Fruit fly (Drosophila melanogaster) whole organism, embryonic: ENCODE results near the gene Pax.
A peak's percentile ranks its signal among the peaks of the same experiment; 100 is the strongest.

Experiments used
- Blimp-1 ChIP-seq: fragments of 200-800 bp; sonication (Bioruptor generic); optimal IDR thresholded peaks from 3 replicates; lab custom pipeline; 2018; ENCODE audit warnings: missing biosample characterization, missing genetic modification characterization, mild to moderate bottlenecking, moderate library complexity, missing genetic modification reagents
- CG10321 ChIP-seq: fragments of 200-800 bp; sonication (Bioruptor generic); IDR thresholded peaks from 2 replicates; pipeline ENCODE4 v1.3.6; 2022; ENCODE audit warnings: missing biosample characterization, missing genetic modification characterization
- CG10366 ChIP-seq: fragments of 200-800 bp; sonication (Bioruptor generic); IDR thresholded peaks from 2 replicates; pipeline ENCODE4 v1.3.6; 2022; ENCODE audit warnings: missing biosample characterization, missing genetic modification characterization
- CG13894 ChIP-seq: fragments of 200-800 bp; sonication (Bioruptor generic); optimal IDR thresholded peaks from 3 replicates; lab custom pipeline; 2018; ENCODE audit warnings: missing biosample characterization, mild to moderate bottlenecking, missing genetic modification characterization, moderate library complexity
- CG1603 ChIP-seq: fragments of 200-800 bp; sonication (Bioruptor generic); optimal IDR thresholded peaks from 2 replicates; lab custom pipeline; 2019; ENCODE audit warnings: missing biosample characterization, mild to moderate bottlenecking, missing genetic modification characterization, moderate library complexity
- CG16863 ChIP-seq: fragments of 200-800 bp; sonication (Bioruptor generic); optimal IDR thresholded peaks from 3 replicates; lab custom pipeline; 2016; ENCODE audit warnings: missing biosample characterization, missing genetic modification characterization
- CG17186 ChIP-seq: fragments of 200-800 bp; sonication (Bioruptor generic); optimal IDR thresholded peaks from 3 replicates; lab custom pipeline; 2017; ENCODE audit warnings: missing biosample characterization, missing genetic modification reagents, missing genetic modification characterization
- CG18619 ChIP-seq: fragments of 200-800 bp; sonication (Bioruptor generic); optimal IDR thresholded peaks from 3 replicates; lab custom pipeline; 2017; ENCODE audit warnings: missing biosample characterization, mild to moderate bottlenecking, missing genetic modification characterization
- CG42726 ChIP-seq: fragments of 200-800 bp; sonication (Bioruptor generic); IDR thresholded peaks from 2 replicates; pipeline ENCODE4 v1.3.6; 2022; ENCODE audit warnings: missing biosample characterization, missing genetic modification characterization; ENCODE audit not compliant: partially characterized antibody
- CG6683 ChIP-seq: fragments of 200-800 bp; sonication (Bioruptor generic); optimal IDR thresholded peaks from 2 replicates; lab custom pipeline; 2017; ENCODE audit warnings: missing biosample characterization, mild to moderate bottlenecking, missing genetic modification characterization, missing genetic modification reagents
- CG7271 ChIP-seq: fragments of 200-800 bp; sonication (Bioruptor generic); optimal IDR thresholded peaks from 2 replicates; lab custom pipeline; 2018; ENCODE audit warnings: missing biosample characterization, mild to moderate bottlenecking, missing genetic modification characterization, moderate library complexity
- CG7987 ChIP-seq: fragments of 200-800 bp; sonication (Bioruptor generic); optimal IDR thresholded peaks from 2 replicates; lab custom pipeline; 2018; ENCODE audit warnings: missing biosample characterization, mild to moderate bottlenecking, missing genetic modification characterization, moderate library complexity
- CG8388 ChIP-seq: fragments of 200-800 bp; sonication (Bioruptor generic); optimal IDR thresholded peaks from 2 replicates; lab custom pipeline; 2019; ENCODE audit warnings: missing biosample characterization, mild to moderate bottlenecking, missing genetic modification characterization, moderate library complexity
- CG8478 ChIP-seq: fragments of >200 bp; optimal IDR thresholded peaks from 2 replicates; lab custom pipeline; 2018
- CG8765 ChIP-seq: fragments of 200-800 bp; sonication (Bioruptor generic); IDR thresholded peaks from 2 replicates; pipeline ENCODE4 v1.3.6; 2022; ENCODE audit warnings: missing biosample characterization, missing genetic modification characterization
- CG9437 ChIP-seq: fragments of 200-800 bp; sonication (Bioruptor generic); optimal IDR thresholded peaks from 2 replicates; lab custom pipeline; 2018; ENCODE audit warnings: missing biosample characterization, mild to moderate bottlenecking, missing genetic modification characterization
- CTCF ChIP-seq: fragments of 200-800 bp; sonication (Bioruptor generic); optimal IDR thresholded peaks from 2 replicates; lab custom pipeline; 2017; ENCODE audit warnings: missing biosample characterization, mild to moderate bottlenecking, missing genetic modification characterization, moderate library complexity
- Dbx ChIP-seq: fragments of 200-800 bp; sonication (Bioruptor generic); IDR thresholded peaks from 3 replicates; pipeline ENCODE4 v1.3.6; 2022; ENCODE audit warnings: missing biosample characterization, missing genetic modification characterization
- Deaf1 ChIP-seq: fragments of 200-800 bp; optimal IDR thresholded peaks from 3 replicates; lab custom pipeline; 2019; ENCODE audit warnings: missing biosample characterization, mild to moderate bottlenecking, missing genetic modification characterization, moderate library complexity
- Dip3 ChIP-seq: fragments of 200-800 bp; sonication (Bioruptor generic); optimal IDR thresholded peaks from 3 replicates; lab custom pipeline; 2016; ENCODE audit warnings: missing biosample characterization, missing genetic modification characterization
- Eip74EF ChIP-seq, 2 experiments: fragments of 200-800 bp in 1 of 2; fragments of >200 bp in 1 of 2; sonication (Bioruptor generic) in 1 of 2; optimal IDR thresholded peaks; 2 replicates each; lab custom pipeline; 2017 to 2019; ENCODE audit warnings: missing biosample characterization in 2 of 2, missing genetic modification characterization in 2 of 2, mild to moderate bottlenecking in 1 of 2, moderate library complexity in 1 of 2
- HLH4C ChIP-seq: fragments of 200-800 bp; sonication (Bioruptor generic); IDR thresholded peaks from 3 replicates; pipeline ENCODE4 v1.3.6; 2022; ENCODE audit warnings: missing biosample characterization, missing genetic modification characterization; ENCODE audit not compliant: partially characterized antibody
- Hand ChIP-seq: fragments of 200-800 bp; sonication (Bioruptor generic); optimal IDR thresholded peaks from 2 replicates; lab custom pipeline; 2017; ENCODE audit warnings: mild to moderate bottlenecking, missing biosample characterization, missing genetic modification reagents, missing genetic modification characterization
- Hey ChIP-seq: fragments of 200-800 bp; sonication (Bioruptor generic); optimal IDR thresholded peaks from 3 replicates; lab custom pipeline; 2018; ENCODE audit warnings: missing biosample characterization, mild to moderate bottlenecking, missing genetic modification characterization
- Hr51 ChIP-seq, 2 experiments: fragments of 200-800 bp; sonication (Bioruptor generic); optimal IDR thresholded peaks; 2 replicates in 1 of 2; 3 replicates in 1 of 2; lab custom pipeline; 2016 to 2018; ENCODE audit warnings: missing biosample characterization in 2 of 2, missing genetic modification characterization in 2 of 2, mild to moderate bottlenecking in 1 of 2, moderate library complexity in 1 of 2
- Sry-β ChIP-seq: fragments of 200-800 bp; sonication (Bioruptor generic); optimal IDR thresholded peaks from 2 replicates; lab custom pipeline; 2018; ENCODE audit warnings: missing biosample characterization, mild to moderate bottlenecking, missing genetic modification characterization, moderate library complexity
- Sry-δ ChIP-seq: fragments of 200-800 bp; sonication (Bioruptor generic); optimal IDR thresholded peaks from 2 replicates; lab custom pipeline; 2016; ENCODE audit warnings: missing biosample characterization, missing genetic modification characterization
- amos ChIP-seq: fragments of 200-800 bp; sonication (Bioruptor generic); IDR thresholded peaks from 2 replicates; pipeline ENCODE4 v1.3.6; 2022; ENCODE audit warnings: missing biosample characterization, missing genetic modification characterization; ENCODE audit not compliant: partially characterized antibody
- bsh ChIP-seq, 2 experiments: fragments of 200-800 bp; sonication (Bioruptor generic); optimal IDR thresholded peaks; 2 replicates each; lab custom pipeline; 2017 to 2018; ENCODE audit warnings: mild to moderate bottlenecking in 2 of 2, missing biosample characterization in 2 of 2, missing genetic modification characterization in 2 of 2, moderate library complexity in 1 of 2
- chn ChIP-seq: fragments of 200-800 bp; sonication (Bioruptor generic); optimal IDR thresholded peaks from 2 replicates; lab custom pipeline; 2016; ENCODE audit warnings: missing biosample characterization, missing genetic modification characterization
- fd102C ChIP-seq: fragments of 200-800 bp; sonication (Bioruptor generic); optimal IDR thresholded peaks from 2 replicates; lab custom pipeline; 2018; ENCODE audit warnings: missing biosample characterization, mild to moderate bottlenecking, missing genetic modification characterization, moderate library complexity
- gcm ChIP-seq: fragments of 200-800 bp; sonication (Bioruptor generic); optimal IDR thresholded peaks from 2 replicates; lab custom pipeline; 2019; ENCODE audit warnings: missing biosample characterization, mild to moderate bottlenecking, missing genetic modification characterization, moderate library complexity
- gfzf ChIP-seq: fragments of 200-800 bp; sonication (Bioruptor generic); optimal IDR thresholded peaks from 2 replicates; lab custom pipeline; 2016; ENCODE audit warnings: missing biosample characterization, mild to moderate bottlenecking, missing genetic modification characterization, moderate library complexity
- grn ChIP-seq: fragments of 200-800 bp; sonication (Bioruptor generic); optimal IDR thresholded peaks from 3 replicates; lab custom pipeline; 2017; ENCODE audit warnings: missing biosample characterization, missing genetic modification characterization
- inv ChIP-seq: fragments of 200-800 bp; sonication (Bioruptor generic); IDR thresholded peaks from 2 replicates; pipeline ENCODE4 v1.3.6; 2022; ENCODE audit warnings: missing biosample characterization, missing genetic modification characterization; ENCODE audit not compliant: partially characterized antibody
- jumu ChIP-seq: fragments of 200-800 bp; sonication (Bioruptor generic); optimal IDR thresholded peaks from 3 replicates; lab custom pipeline; 2016; ENCODE audit warnings: missing biosample characterization, missing genetic modification characterization
- kni ChIP-seq: fragments of 200-800 bp; sonication (Bioruptor generic); optimal IDR thresholded peaks from 3 replicates; lab custom pipeline; 2017; ENCODE audit warnings: mild to moderate bottlenecking, missing biosample characterization, missing genetic modification reagents, missing genetic modification characterization
- nerfin-2 ChIP-seq: fragments of 200-800 bp; sonication (Bioruptor generic); IDR thresholded peaks from 2 replicates; pipeline ENCODE4 v1.3.6; 2022; ENCODE audit warnings: missing biosample characterization, missing genetic modification characterization; ENCODE audit not compliant: partially characterized antibody
- onecut ChIP-seq: fragments of 200-800 bp; sonication (Bioruptor generic); IDR thresholded peaks from 2 replicates; pipeline ENCODE4 v1.3.6; 2022; ENCODE audit warnings: missing biosample characterization, missing genetic modification characterization
- org-1 ChIP-seq: fragments of 200-800 bp; sonication (Bioruptor generic); optimal IDR thresholded peaks from 2 replicates; lab custom pipeline; 2017; ENCODE audit warnings: missing biosample characterization, missing genetic modification characterization
- schlank ChIP-seq: fragments of 200-800 bp; sonication (Bioruptor generic); optimal IDR thresholded peaks from 2 replicates; lab custom pipeline; 2018; ENCODE audit warnings: missing biosample characterization, mild to moderate bottlenecking, missing genetic modification characterization
- sens ChIP-seq: fragments of 200-800 bp; sonication (Bioruptor generic); peaks from one replicate; lab custom pipeline; 2016; ENCODE audit warnings: missing biosample characterization, missing genetic modification characterization
- sug ChIP-seq: fragments of 200-800 bp; optimal IDR thresholded peaks from 2 replicates; lab custom pipeline; 2019; ENCODE audit warnings: missing biosample characterization, mild to moderate bottlenecking, missing genetic modification characterization, moderate library complexity
- tap ChIP-seq: fragments of 200-800 bp; optimal IDR thresholded peaks from 3 replicates; lab custom pipeline; 2019; ENCODE audit warnings: missing biosample characterization, mild to moderate bottlenecking, missing genetic modification characterization, moderate library complexity
- vfl ChIP-seq: fragments of 200-800 bp; sonication (Bioruptor generic); optimal IDR thresholded peaks from 2 replicates; lab custom pipeline; 2016; ENCODE audit warnings: missing biosample characterization, missing genetic modification characterization
- zen ChIP-seq: fragments of 200-800 bp; sonication (Bioruptor generic); optimal IDR thresholded peaks from 3 replicates; lab custom pipeline; 2018; ENCODE audit warnings: missing biosample characterization, mild to moderate bottlenecking, missing genetic modification characterization, moderate library complexity
- zfh1 ChIP-seq: fragments of 200-800 bp; sonication (Bioruptor generic); IDR thresholded peaks from 3 replicates; pipeline ENCODE4 v1.3.6; 2022; ENCODE audit warnings: missing biosample characterization, missing genetic modification characterization

Pax gene

dm6 chr2L:19398317-19399234 lies 27.8 kb downstream of the Pax start, which contains the start of gene CG17544 (continued):
- TF ChIP-seq CG8765 (GFP tag; lab: Robert Waterston, UW), result peak; percentile 37; the same call in 1 of the 2 replicates
- peak in 1 of 2 experiments; percentile 22 for TF ChIP-seq Eip74EF (GFP tag; optimal IDR thresholded peaks at IDR 0.05; lab: Kevin White, UChicago)
- peak; percentile 84 for TF ChIP-seq sens
- peak; percentile 61 for TF ChIP-seq kni (GFP tag; lab: Kevin White, UChicago)
- peak; percentile 69 for TF ChIP-seq Blimp-1 (GFP tag; lab: Kevin White, UChicago)
- TF ChIP-seq Dbx (GFP tag; lab: Robert Waterston, UW), result peak; percentile 76; the same call in 1 of the 3 replicates
- peak; percentile 62 for TF ChIP-seq zen
- TF ChIP-seq Sry-β, result peak; percentile 87
- peak; percentile 81 for TF ChIP-seq sug (tag; lab: Kevin White, UChicago)
- TF ChIP-seq amos, result peak; percentile 42; the same call in 1 of the 2 replicates
- no peak for TF ChIP-seq CG7271
- TF ChIP-seq CG8478, result no peak
- TF ChIP-seq CG17186 (GFP tag; lab: Kevin White, UChicago), result no peak
- no peak for TF ChIP-seq inv
- TF ChIP-seq onecut (GFP tag; lab: Robert Waterston, UW), result peak; percentile 92
- no peak for TF ChIP-seq fd102C (GFP tag; lab: Kevin White, UChicago)
- peak; percentile 20 for TF ChIP-seq org-1 (GFP tag; lab: Kevin White, UChicago)
- no peak for TF ChIP-seq Hey
- peak; percentile 82 for TF ChIP-seq CG9437 (GFP tag; lab: Kevin White, UChicago)
- peak; percentile 87 for TF ChIP-seq CG18619 (GFP tag; lab: Kevin White, UChicago)
- peak; percentile 29 for TF ChIP-seq CG7987 (GFP tag; lab: Kevin White, UChicago)
- TF ChIP-seq CG42726 (GFP tag; lab: Robert Waterston, UW), result no peak
- TF ChIP-seq Dip3 (GFP tag; lab: Kevin White, UChicago), result no peak
- peak; percentile 72 to 86 for TF ChIP-seq bsh (GFP tag; optimal IDR thresholded peaks at IDR 0.05; lab: Kevin White, UChicago)
- TF ChIP-seq nerfin-2 (GFP tag; lab: Robert Waterston, UW), result no peak
- TF ChIP-seq Sry-δ, result no peak
- TF ChIP-seq HLH4C, result no peak
- TF ChIP-seq CG10366 (GFP tag; lab: Robert Waterston, UW), result no peak; the same call in 1 of the 2 replicates
- peak; percentile 5 for TF ChIP-seq vfl (GFP tag; lab: Kevin White, UChicago)
- peak; percentile 90 for TF ChIP-seq CG10321
- TF ChIP-seq Deaf1 (tag; lab: Kevin White, UChicago), result peak; percentile 70
- peak; percentile 87 for TF ChIP-seq gcm (GFP tag; lab: Kevin White, UChicago)
- TF ChIP-seq CG6683 (GFP tag; lab: Kevin White, UChicago), result peak; percentile 78
- peak; percentile 88 for TF ChIP-seq Hand (GFP tag; lab: Kevin White, UChicago)
- no peak for TF ChIP-seq CTCF (GFP tag; lab: Kevin White, UChicago)
- TF ChIP-seq zfh1, result peak; percentile 7; the same call in 1 of the 3 replicates
- TF ChIP-seq chn (GFP tag; lab: Kevin White, UChicago), result no peak
- no peak for TF ChIP-seq grn (GFP tag; lab: Kevin White, UChicago)
- peak; percentile 72 for TF ChIP-seq tap
- TF ChIP-seq schlank (tag; lab: Kevin White, UChicago), result peak; percentile 19
- peak; percentile 84 for TF ChIP-seq CG13894 (tag; lab: Kevin White, UChicago)
- no peak for TF ChIP-seq CG16863
- TF ChIP-seq jumu (GFP tag; lab: Kevin White, UChicago), result peak; percentile 28
- TF ChIP-seq CG8388, result peak; percentile 68
- peak; percentile 36 to 83 for TF ChIP-seq Hr51 (GFP tag; optimal IDR thresholded peaks at IDR 0.05; lab: Kevin White, UChicago)
- no peak for TF ChIP-seq gfzf (GFP tag; lab: Kevin White, UChicago)
- peak; percentile 13 for TF ChIP-seq CG1603 (tag; lab: Kevin White, UChicago)
